Worm (Caenorhabditis elegans) whole organism, midembryonic: Measurements from ENCODE around the gene F43G6.16.

Source experiments
- cog-1 ChIP-seq: sonication (generic microtip); optimal IDR thresholded peaks from 2 replicates; lab custom pipeline; 2016; ENCODE audit warnings: missing genetic modification characterization, missing compliant biosample characterization
- klf-2 ChIP-seq: fragments of 200-800 bp; sonication (Bioruptor generic); conservative IDR thresholded peaks from 2 replicates; pipeline ENCODE4 v1.3.6; 2022; ENCODE audit warnings: missing genetic modification reagents, missing genetic modification characterization, missing compliant biosample characterization
- med-1 ChIP-seq: sonication (generic microtip); optimal IDR thresholded peaks from 2 replicates; lab custom pipeline; 2017; ENCODE audit warnings: missing genetic modification characterization, mild to moderate bottlenecking, missing compliant biosample characterization, antibody characterized with exemption, missing genetic modification reagents; ENCODE audit not compliant: insufficient read depth
- ref-1 ChIP-seq: fragments of 200-800 bp; sonication (Bioruptor generic); conservative IDR thresholded peaks from 2 replicates; pipeline ENCODE4 v1.3.6; 2022; ENCODE audit warnings: missing genetic modification reagents, missing genetic modification characterization, missing compliant biosample characterization
- tab-1 ChIP-seq: fragments of 200-800 bp; sonication (Bioruptor generic); IDR thresholded peaks from 2 replicates; pipeline ENCODE4 v1.3.6; 2022; ENCODE audit warnings: missing genetic modification characterization, missing compliant biosample characterization
- ztf-23 ChIP-seq: fragments of 200-800 bp; sonication (Bioruptor generic); IDR thresholded peaks from 2 replicates; pipeline ENCODE4 v1.3.6; 2022; ENCODE audit warnings: missing genetic modification reagents, missing genetic modification characterization, missing compliant biosample characterization

DNA sequence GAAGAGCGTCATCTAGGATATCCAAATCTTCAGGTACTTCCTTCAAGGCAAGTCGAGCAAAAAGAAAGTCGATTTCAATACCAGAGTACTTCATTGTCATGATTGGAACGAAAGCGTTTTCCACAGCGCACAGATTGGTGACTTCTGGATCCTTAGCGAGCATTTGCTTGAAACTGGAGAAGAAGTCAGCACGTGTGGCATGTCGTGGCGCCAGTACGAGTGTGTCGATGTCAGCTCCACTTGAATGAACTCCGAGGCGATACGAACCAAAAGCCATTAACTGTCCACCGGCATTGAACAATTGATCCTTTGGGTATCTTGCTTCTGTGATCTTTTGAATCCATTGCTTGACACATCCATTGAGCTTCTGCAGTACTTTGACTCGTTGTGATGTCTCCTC is 33.6 kb upstream of the F43G6.16 start:
- TF ChIP-seq ref-1 (GFP tag; lab: Robert Waterston, UW) (no peak), ztf-23 (GFP tag; lab: Robert Waterston, UW) (no peak), tab-1 (GFP tag; lab: Robert Waterston, UW) (no peak), klf-2 (GFP tag; lab: Robert Waterston, UW) (no peak), cog-1 (tag; lab: Kevin White, UChicago) (no peak), med-1 (GFP tag; lab: Kevin White, UChicago) (no peak)
